Fruit fly (Drosophila melanogaster) whole organism, embryonic: ENCODE data around the gene Arp8.

Experiments used
- Adf1 ChIP-seq: fragments of 200-800 bp; sonication (Bioruptor generic); IDR thresholded peaks from 2 replicates; pipeline ENCODE4 v1.3.6; 2022; ENCODE audit warnings: missing biosample characterization, missing genetic modification characterization
- Atf-2 ChIP-seq: fragments of 200-800 bp; sonication (Bioruptor generic); optimal IDR thresholded peaks from 2 replicates; lab custom pipeline; 2016; ENCODE audit warnings: missing biosample characterization, missing genetic modification characterization
- Bteb2 ChIP-seq: fragments of 200-800 bp; sonication (Bioruptor generic); optimal IDR thresholded peaks from 2 replicates; lab custom pipeline; 2016; ENCODE audit warnings: missing biosample characterization, missing genetic modification characterization
- C15 ChIP-seq: fragments of 200-800 bp; sonication (Bioruptor generic); IDR thresholded peaks from 3 replicates; pipeline ENCODE4 v1.3.6; 2022; ENCODE audit warnings: missing biosample characterization, missing genetic modification characterization
- CG10462 ChIP-seq: fragments of 200-800 bp; sonication (Bioruptor generic); optimal IDR thresholded peaks from 2 replicates; lab custom pipeline; 2016; ENCODE audit warnings: missing biosample characterization, missing genetic modification characterization
- CG1529 ChIP-seq: fragments of 200-800 bp; sonication (Bioruptor generic); optimal IDR thresholded peaks from 3 replicates; lab custom pipeline; 2018; ENCODE audit warnings: missing biosample characterization, missing genetic modification characterization
- CG15514 ChIP-seq: fragments of 200-800 bp; sonication (Bioruptor generic); optimal IDR thresholded peaks from 3 replicates; lab custom pipeline; 2017; ENCODE audit warnings: missing biosample characterization, missing genetic modification characterization, mild to moderate bottlenecking, moderate library complexity, missing genetic modification reagents
- CG1647 ChIP-seq: fragments of 200-800 bp; sonication (Bioruptor generic); optimal IDR thresholded peaks from 3 replicates; lab custom pipeline; 2016; ENCODE audit warnings: missing biosample characterization, missing genetic modification characterization
- CG17361 ChIP-seq: fragments of 200-800 bp; sonication (Bioruptor generic); IDR thresholded peaks from 3 replicates; pipeline ENCODE4 v1.3.6; 2022; ENCODE audit warnings: missing biosample characterization, missing genetic modification characterization
- CG1792 ChIP-seq: fragments of 200-800 bp; sonication (Bioruptor generic); optimal IDR thresholded peaks from 2 replicates; lab custom pipeline; 2016; ENCODE audit warnings: missing biosample characterization, missing genetic modification characterization
- CG18262 ChIP-seq: fragments of 200-800 bp; optimal IDR thresholded peaks from 3 replicates; lab custom pipeline; 2019; ENCODE audit warnings: missing biosample characterization, mild to moderate bottlenecking, missing genetic modification characterization, moderate library complexity
- CG18599 ChIP-seq: fragments of 200-800 bp; sonication (Bioruptor generic); optimal IDR thresholded peaks from 3 replicates; lab custom pipeline; 2017; ENCODE audit warnings: missing biosample characterization, missing genetic modification characterization, mild to moderate bottlenecking, moderate library complexity, missing genetic modification reagents
- CG18764 ChIP-seq: fragments of 200-800 bp; sonication (Bioruptor generic); optimal IDR thresholded peaks from 3 replicates; lab custom pipeline; 2016; ENCODE audit warnings: missing biosample characterization, missing genetic modification characterization
- CG30431 ChIP-seq: fragments of 200-800 bp; sonication (Bioruptor generic); optimal IDR thresholded peaks from 2 replicates; lab custom pipeline; 2017; ENCODE audit warnings: missing biosample characterization, missing genetic modification characterization
- CG3065 ChIP-seq: fragments of 200-800 bp; sonication (Bioruptor generic); optimal IDR thresholded peaks from 2 replicates; lab custom pipeline; 2016; ENCODE audit warnings: missing biosample characterization, missing genetic modification characterization
- CG31365 ChIP-seq: fragments of 200-800 bp; sonication (Bioruptor generic); optimal IDR thresholded peaks from 2 replicates; lab custom pipeline; 2018; ENCODE audit warnings: missing biosample characterization, mild to moderate bottlenecking, missing genetic modification characterization
- CG32532 ChIP-seq: fragments of 200-800 bp; sonication (Bioruptor generic); IDR thresholded peaks from 2 replicates; pipeline ENCODE4 v1.3.6; 2022; ENCODE audit warnings: missing biosample characterization, missing genetic modification characterization
- CG34224 ChIP-seq: fragments of 200-800 bp; sonication (Bioruptor generic); IDR thresholded peaks from 3 replicates; pipeline ENCODE4 v1.3.6; 2022; ENCODE audit warnings: missing biosample characterization, missing genetic modification characterization; ENCODE audit not compliant: partially characterized antibody
- CG4404 ChIP-seq: fragments of 200-800 bp; sonication (Bioruptor generic); IDR thresholded peaks from 2 replicates; pipeline ENCODE4 v1.3.6; 2022; ENCODE audit warnings: missing biosample characterization, missing genetic modification characterization
- CG4730 ChIP-seq: fragments of 200-800 bp; sonication (Bioruptor generic); IDR thresholded peaks from 2 replicates; pipeline ENCODE4 v1.3.6; 2022; ENCODE audit warnings: missing biosample characterization, missing genetic modification characterization
- CG5245 ChIP-seq: fragments of 200-800 bp; sonication (Bioruptor generic); optimal IDR thresholded peaks from 3 replicates; lab custom pipeline; 2016; ENCODE audit warnings: missing biosample characterization, missing genetic modification characterization
- CG6254 ChIP-seq: fragments of 200-800 bp; sonication (Bioruptor generic); optimal IDR thresholded peaks from 3 replicates; lab custom pipeline; 2017; ENCODE audit warnings: mild to moderate bottlenecking, missing biosample characterization, missing genetic modification reagents, missing genetic modification characterization
- CG6683 ChIP-seq: fragments of 200-800 bp; sonication (Bioruptor generic); optimal IDR thresholded peaks from 2 replicates; lab custom pipeline; 2017; ENCODE audit warnings: missing biosample characterization, mild to moderate bottlenecking, missing genetic modification characterization, missing genetic modification reagents
- CG8089 ChIP-seq: fragments of 200-800 bp; sonication (Bioruptor generic); optimal IDR thresholded peaks from 3 replicates; lab custom pipeline; 2016; ENCODE audit warnings: missing biosample characterization, missing genetic modification characterization
- CG8765 ChIP-seq: fragments of 200-800 bp; sonication (Bioruptor generic); IDR thresholded peaks from 2 replicates; pipeline ENCODE4 v1.3.6; 2022; ENCODE audit warnings: missing biosample characterization, missing genetic modification characterization
- CTCF ChIP-seq: fragments of 200-800 bp; sonication (Bioruptor generic); optimal IDR thresholded peaks from 2 replicates; lab custom pipeline; 2017; ENCODE audit warnings: missing biosample characterization, mild to moderate bottlenecking, missing genetic modification characterization, moderate library complexity
- Elba2 ChIP-seq: fragments of 200-800 bp; sonication (Bioruptor generic); optimal IDR thresholded peaks from 3 replicates; lab custom pipeline; 2016; ENCODE audit warnings: missing biosample characterization, missing genetic modification characterization
- Ets97D ChIP-seq: fragments of 200-800 bp; sonication (Bioruptor generic); optimal IDR thresholded peaks from 3 replicates; lab custom pipeline; 2016; ENCODE audit warnings: missing biosample characterization, missing genetic modification characterization
- Mad ChIP-seq: fragments of 200-800 bp; sonication (Bioruptor generic); optimal IDR thresholded peaks from 2 replicates; lab custom pipeline; 2016; ENCODE audit warnings: missing biosample characterization, missing genetic modification characterization
- Neu2 ChIP-seq: fragments of 200-800 bp; sonication (Bioruptor generic); optimal IDR thresholded peaks from 3 replicates; lab custom pipeline; 2016; ENCODE audit warnings: missing biosample characterization, missing genetic modification characterization, borderline replicate concordance
- Opbp ChIP-seq: fragments of 200-800 bp; sonication (Bioruptor generic); IDR thresholded peaks from 3 replicates; pipeline ENCODE4 v1.3.6; 2022; ENCODE audit warnings: missing biosample characterization, missing genetic modification characterization; ENCODE audit not compliant: partially characterized antibody
- Ptx1 ChIP-seq: fragments of 200-800 bp; sonication (Bioruptor generic); IDR thresholded peaks from 2 replicates; pipeline ENCODE4 v1.3.6; 2022; ENCODE audit warnings: missing biosample characterization, missing genetic modification characterization
- Ravus ChIP-seq: fragments of 200-800 bp; sonication (Bioruptor generic); IDR thresholded peaks from 2 replicates; pipeline ENCODE4 v1.3.6; 2022; ENCODE audit warnings: missing biosample characterization, missing genetic modification characterization
- ap ChIP-seq: fragments of 200-800 bp; sonication (Bioruptor generic); IDR thresholded peaks from 2 replicates; pipeline ENCODE4 v1.3.6; 2022; ENCODE audit warnings: missing biosample characterization, missing genetic modification characterization
- bsh ChIP-seq, 2 experiments: fragments of 200-800 bp; sonication (Bioruptor generic); optimal IDR thresholded peaks; 2 replicates each; lab custom pipeline; 2017 to 2018; ENCODE audit warnings: mild to moderate bottlenecking in 2 of 2, missing biosample characterization in 2 of 2, missing genetic modification characterization in 2 of 2, moderate library complexity in 1 of 2
- btn ChIP-seq: fragments of 200-800 bp; sonication (Bioruptor generic); optimal IDR thresholded peaks from 2 replicates; lab custom pipeline; 2016; ENCODE audit warnings: missing biosample characterization, missing genetic modification characterization
- chn ChIP-seq: fragments of 200-800 bp; sonication (Bioruptor generic); optimal IDR thresholded peaks from 2 replicates; lab custom pipeline; 2016; ENCODE audit warnings: missing biosample characterization, missing genetic modification characterization
- crc ChIP-seq: fragments of 200-800 bp; sonication (Bioruptor generic); optimal IDR thresholded peaks from 2 replicates; lab custom pipeline; 2016; ENCODE audit warnings: missing biosample characterization, missing genetic modification characterization
- danr ChIP-seq: fragments of 200-800 bp; sonication (Bioruptor generic); IDR thresholded peaks from 2 replicates; pipeline ENCODE4 v1.3.6; 2022; ENCODE audit warnings: missing biosample characterization, missing genetic modification characterization
- fd102C ChIP-seq: fragments of 200-800 bp; sonication (Bioruptor generic); optimal IDR thresholded peaks from 2 replicates; lab custom pipeline; 2018; ENCODE audit warnings: missing biosample characterization, mild to moderate bottlenecking, missing genetic modification characterization, moderate library complexity
- hb ChIP-seq: fragments of 200-800 bp; sonication (Bioruptor generic); IDR thresholded peaks from 3 replicates; pipeline ENCODE4 v1.3.6; 2022; ENCODE audit warnings: missing biosample characterization, missing genetic modification characterization; ENCODE audit not compliant: partially characterized antibody
- ken ChIP-seq: fragments of 200-800 bp; sonication (Bioruptor generic); IDR thresholded peaks from 3 replicates; pipeline ENCODE4 v1.3.6; 2022; ENCODE audit warnings: missing biosample characterization, missing genetic modification characterization
- lmd ChIP-seq: fragments of 200-800 bp; sonication (Bioruptor generic); IDR thresholded peaks from 2 replicates; pipeline ENCODE4 v1.3.6; 2022; ENCODE audit warnings: missing biosample characterization, missing genetic modification characterization
- maf-S ChIP-seq: fragments of 200-800 bp; sonication (Bioruptor generic); optimal IDR thresholded peaks from 2 replicates; lab custom pipeline; 2016; ENCODE audit warnings: missing biosample characterization, missing genetic modification characterization
- peb ChIP-seq: fragments of 200-800 bp; sonication (Bioruptor generic); IDR thresholded peaks from 2 replicates; pipeline ENCODE4 v1.3.6; 2022; ENCODE audit warnings: missing biosample characterization, missing genetic modification characterization
- pfk ChIP-seq: fragments of 200-800 bp; sonication (Bioruptor generic); optimal IDR thresholded peaks from 2 replicates; lab custom pipeline; 2018; ENCODE audit warnings: missing biosample characterization, mild to moderate bottlenecking, missing genetic modification characterization, moderate library complexity
- pros ChIP-seq: fragments of 200-800 bp; sonication (Bioruptor generic); optimal IDR thresholded peaks from 3 replicates; lab custom pipeline; 2019; ENCODE audit warnings: missing biosample characterization, mild to moderate bottlenecking, missing genetic modification characterization, moderate library complexity
- scrt ChIP-seq: fragments of 200-800 bp; sonication (Bioruptor generic); optimal IDR thresholded peaks from 2 replicates; lab custom pipeline; 2018; ENCODE audit warnings: missing biosample characterization, mild to moderate bottlenecking, missing genetic modification characterization, moderate library complexity
- stc ChIP-seq: fragments of 200-800 bp; sonication (Bioruptor generic); IDR thresholded peaks from 2 replicates; pipeline ENCODE4 v1.3.6; 2022; ENCODE audit warnings: missing biosample characterization, missing genetic modification characterization
- wdn ChIP-seq: fragments of 200-800 bp; sonication (Bioruptor generic); IDR thresholded peaks from 2 replicates; pipeline ENCODE4 v1.3.6; 2022; ENCODE audit warnings: missing biosample characterization, missing genetic modification characterization

The Arp8 gene

DNA sequence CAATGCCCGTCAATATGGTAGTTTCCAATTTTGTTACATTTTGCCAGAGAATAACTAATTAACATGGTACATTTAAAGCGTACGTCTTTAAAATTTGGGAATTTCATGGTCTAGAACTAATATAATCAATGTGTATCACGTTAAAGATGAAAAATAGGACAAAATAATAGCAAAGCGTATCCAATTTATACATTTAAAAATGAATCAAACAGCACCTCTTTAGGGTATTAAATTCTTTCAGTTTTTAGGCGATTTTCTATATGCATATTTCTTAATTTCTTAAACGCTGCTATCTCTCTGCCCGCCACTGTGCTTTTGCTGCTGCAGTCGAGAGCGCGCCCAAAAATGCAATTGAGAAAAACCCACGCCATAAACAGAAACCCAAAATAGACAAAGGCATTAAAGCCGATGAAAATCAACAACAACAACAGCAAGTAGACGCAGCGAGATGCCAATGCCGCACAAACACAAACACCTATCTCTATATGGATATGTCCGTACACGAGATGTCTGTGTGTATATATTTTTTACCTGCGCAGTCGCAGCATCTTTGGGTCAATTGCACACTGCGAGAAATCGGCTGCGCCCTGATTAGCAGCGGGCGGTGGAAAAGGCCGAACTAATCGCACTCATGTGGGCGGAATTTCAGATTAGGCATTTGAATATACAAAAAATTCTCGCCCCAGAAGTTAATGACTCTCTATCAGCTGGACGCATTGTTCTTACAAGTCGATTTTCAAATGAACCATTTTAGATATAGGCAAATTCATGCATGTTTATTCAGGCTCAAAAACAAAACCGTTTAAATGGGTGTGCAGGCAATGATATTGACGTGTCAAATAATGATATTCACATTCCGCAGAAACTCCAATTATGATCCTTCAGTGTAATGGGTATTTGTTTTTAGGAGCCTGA lies 31.3 kb downstream of the Arp8 start (continued):
- TF ChIP-seq crc (GFP tag; lab: Kevin White, UChicago) (no peak), CG4730 (GFP tag; lab: Robert Waterston, UW) (no peak), CG31365 (no peak), Neu2 (no peak), ap (GFP tag; lab: Robert Waterston, UW) (peak; percentile 41; the same call in 1 of the 2 replicates), CG18262 (tag; lab: Kevin White, UChicago) (peak; percentile 91), CG3065 (GFP tag; lab: Kevin White, UChicago) (no peak), CG4404 (peak; percentile 61), Ptx1 (0 out of 2 replicates have a peak, but pooled peaks have one; percentile 20), CG30431 (GFP tag; lab: Kevin White, UChicago) (peak; percentile 34), CG34224 (GFP tag; lab: Robert Waterston, UW) (no peak), pros (GFP tag; lab: Kevin White, UChicago) (peak; percentile 72), CG1792 (GFP tag; lab: Kevin White, UChicago) (peak; percentile 13), wdn (GFP tag; lab: Robert Waterston, UW) (no peak), CG32532 (GFP tag; lab: Robert Waterston, UW) (no peak), bsh (GFP tag; optimal IDR thresholded peaks at IDR 0.05; lab: Kevin White, UChicago) (peak; percentile 29 to 76), fd102C (GFP tag; lab: Kevin White, UChicago) (peak; percentile 9), C15 (no peak), CG17361 (GFP tag; lab: Robert Waterston, UW) (peak; percentile 89), Mad (GFP tag; lab: Kevin White, UChicago) (no peak), Opbp (no peak), stc (GFP tag; lab: Robert Waterston, UW) (no peak), Atf-2 (GFP tag; lab: Kevin White, UChicago) (peak; percentile 32), Adf1 (GFP tag; lab: Robert Waterston, UW) (no peak), lmd (peak; percentile 22; the same call in 1 of the 2 replicates), CG1529 (GFP tag; lab: Kevin White, UChicago) (peak; percentile 78), scrt (GFP tag; lab: Kevin White, UChicago) (no peak), btn (GFP tag; lab: Kevin White, UChicago) (no peak), hb (GFP tag; lab: Robert Waterston, UW) (no peak), CG8765 (GFP tag; lab: Robert Waterston, UW) (no peak; the same call in 1 of the 2 replicates), CG18599 (GFP tag; lab: Kevin White, UChicago) (peak; percentile 8), Ets97D (GFP tag; lab: Kevin White, UChicago) (no peak), Bteb2 (GFP tag; lab: Kevin White, UChicago) (no peak), CTCF (GFP tag; lab: Kevin White, UChicago) (no peak), CG6254 (GFP tag; lab: Kevin White, UChicago) (peak; percentile 53), danr (GFP tag; lab: Robert Waterston, UW) (no peak), CG15514 (no peak), CG10462 (GFP tag; lab: Kevin White, UChicago) (peak; percentile 14), Ravus (GFP tag; lab: Robert Waterston, UW) (no peak), CG5245 (GFP tag; lab: Kevin White, UChicago) (peak; percentile 8), ken (GFP tag; lab: Robert Waterston, UW) (no peak), chn (peak; percentile 44), CG18764 (GFP tag; lab: Kevin White, UChicago) (peak; percentile 6), pfk (no peak), Elba2 (GFP tag; lab: Kevin White, UChicago) (no peak), maf-S (no peak), CG8089 (GFP tag; lab: Kevin White, UChicago) (no peak), CG6683 (GFP tag; lab: Kevin White, UChicago) (no peak), peb (no peak), CG1647 (no peak)
